Worm (Caenorhabditis elegans) whole organism, dauer: Measurements from ENCODE around the gene C07D10.5.

Experiments used
- unc-62 ChIP-seq: sonication (generic microtip); optimal IDR thresholded peaks from 2 replicates; lab custom pipeline; 2017; ENCODE audit warnings: missing biosample characterization, missing genetic modification reagents, missing genetic modification characterization

C07D10.5 gene

DNA sequence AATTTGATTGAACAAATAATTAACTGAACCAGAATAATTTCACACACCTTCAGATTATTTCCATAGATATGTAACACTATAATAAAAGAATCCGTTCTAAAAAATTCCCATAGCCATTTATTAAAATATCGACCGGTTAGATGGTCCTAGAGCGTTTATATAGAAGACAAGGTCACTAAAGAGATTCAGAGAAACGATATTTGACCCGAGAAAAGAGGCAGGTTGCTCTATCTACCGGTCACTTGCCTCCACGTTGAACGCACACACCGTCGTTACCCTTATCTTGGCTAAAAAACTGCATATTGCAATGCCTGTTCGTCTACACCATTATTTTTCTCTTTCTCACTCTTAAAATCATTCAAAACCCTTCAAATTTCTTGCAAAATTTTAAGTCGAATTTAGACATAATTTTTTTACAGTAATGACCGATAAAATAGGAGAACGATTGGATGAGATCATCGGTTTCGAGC is at the start of gene C07D10.5:
Gene C07D10.5 (plus strand): TSS at position 420 of the 470 bp plus-strand sequence.
- TF ChIP-seq unc-62 (GFP tag; lab: Kevin White, UChicago), result no peak

DNA sequence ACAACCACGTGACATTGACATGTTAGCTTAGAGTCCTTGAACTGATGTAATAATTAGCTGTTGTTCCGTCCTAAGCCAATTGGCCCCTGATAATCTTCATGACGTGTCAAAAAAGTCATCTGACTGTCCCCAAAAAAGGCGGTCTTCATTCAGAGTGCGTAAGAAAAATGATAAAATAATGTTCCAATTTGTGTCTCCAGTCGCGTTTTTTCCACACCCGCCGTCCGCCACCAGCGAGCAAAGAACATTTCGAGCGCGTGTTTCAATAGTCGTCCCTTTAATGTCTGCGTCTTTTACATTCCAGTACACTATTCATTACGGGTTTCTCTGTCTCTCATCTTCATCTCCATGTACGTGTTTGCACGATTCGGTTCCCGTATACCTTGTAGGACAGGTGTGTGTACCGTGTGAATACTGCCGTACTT is 43.9 kb upstream of the C07D10.5 start:
- TF ChIP-seq unc-62 (GFP tag; lab: Kevin White, UChicago), result no peak

DNA sequence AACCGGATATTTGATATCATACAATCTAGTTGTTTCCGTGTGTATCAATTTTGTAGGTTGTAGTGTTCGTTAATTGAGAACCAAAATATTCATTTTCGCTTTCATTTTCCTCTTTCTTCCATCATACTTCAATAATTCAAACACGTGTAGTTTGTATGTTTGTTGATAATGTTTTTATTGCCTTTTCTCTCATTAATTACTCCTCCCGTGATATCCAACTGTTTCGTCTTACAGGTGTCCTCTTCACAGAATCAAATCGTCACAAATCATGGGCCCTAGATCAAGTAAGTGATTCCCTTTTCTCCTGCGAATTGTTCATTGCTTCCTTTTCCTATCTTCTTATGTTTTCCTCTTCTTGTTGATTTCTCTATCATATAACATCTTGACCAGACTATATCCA is 42.4 kb upstream of the C07D10.5 start, which contains the start of gene nhr-21:
Gene nhr-21 (plus strand): TSS at position 235 of the 400 bp plus-strand sequence.
- no peak for TF ChIP-seq unc-62 (GFP tag; lab: Kevin White, UChicago)

DNA sequence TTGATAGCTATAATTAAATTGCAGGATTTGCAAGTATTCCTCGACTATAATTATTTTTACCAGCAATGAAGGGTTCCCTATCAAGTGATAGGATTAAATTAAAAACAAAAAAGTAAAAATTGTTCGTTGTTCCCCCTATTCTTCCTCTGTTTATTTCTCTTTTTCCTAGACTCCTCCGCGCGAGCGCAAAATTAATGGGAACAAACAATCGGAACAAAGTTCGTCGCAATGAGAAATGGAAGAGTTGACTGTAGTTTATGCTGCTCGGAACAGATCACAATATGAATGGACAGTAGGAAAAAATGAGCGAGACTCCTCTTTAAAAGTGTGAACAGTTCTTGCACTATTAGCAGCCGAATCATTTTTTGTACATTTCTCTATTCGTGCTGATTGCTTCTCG is 40.7 kb upstream of the C07D10.5 start:
- TF ChIP-seq unc-62 (GFP tag; lab: Kevin White, UChicago), result no peak

DNA sequence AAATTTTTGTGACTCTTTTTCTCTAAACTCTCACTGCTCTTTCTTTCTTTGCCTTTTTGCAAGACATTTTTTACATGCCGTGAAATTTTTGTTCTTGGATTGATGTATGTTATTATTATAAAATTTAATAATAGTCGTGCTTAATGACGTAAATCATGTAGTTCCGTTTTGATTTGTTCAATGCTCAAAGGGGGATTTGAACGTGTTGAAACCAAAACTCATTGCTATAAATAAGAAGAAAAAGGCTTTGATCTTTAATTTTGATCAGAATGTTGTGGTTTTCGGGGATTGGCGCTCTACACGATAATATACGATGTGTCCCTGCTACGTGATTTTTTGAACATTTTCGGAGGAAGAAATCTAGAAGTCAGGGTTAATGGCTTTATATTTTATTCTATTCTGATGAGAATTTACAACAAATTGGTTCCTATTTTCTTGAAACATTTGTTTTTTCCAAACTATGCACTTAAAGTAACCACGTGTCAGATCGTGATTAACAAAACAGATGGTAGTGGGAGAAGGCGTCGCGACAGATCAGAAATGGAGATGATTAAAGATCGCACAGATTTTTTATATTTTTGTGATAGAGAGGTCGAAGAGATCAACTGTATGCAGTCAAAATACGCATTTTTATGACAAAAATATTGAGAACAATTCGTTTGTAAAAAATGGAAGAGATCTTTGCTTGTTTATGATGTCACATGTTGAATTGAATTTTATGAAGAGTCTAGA is 39.6 kb upstream of the C07D10.5 start:
- TF ChIP-seq unc-62 (GFP tag; lab: Kevin White, UChicago), result no peak

DNA sequence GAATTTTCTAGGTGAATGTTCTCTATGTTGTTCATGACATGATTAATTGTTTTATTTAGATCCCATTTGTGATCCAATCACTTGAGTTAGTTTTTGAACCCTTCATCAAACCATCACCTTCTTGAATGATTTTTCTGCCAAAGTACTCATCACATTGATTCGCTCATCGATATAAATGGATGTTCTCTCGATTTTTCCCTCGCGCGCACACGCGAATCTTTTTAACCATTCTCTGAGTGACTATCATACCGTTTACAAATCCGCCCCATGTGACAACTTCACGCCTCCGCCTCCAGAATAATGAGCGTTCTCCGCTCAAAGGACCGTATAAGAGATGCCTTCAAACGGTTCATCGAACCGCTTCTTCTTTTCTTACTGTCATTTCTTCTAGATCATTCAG is 38.5 kb upstream of the C07D10.5 start:
- TF ChIP-seq unc-62 (GFP tag; lab: Kevin White, UChicago), result no peak

DNA sequence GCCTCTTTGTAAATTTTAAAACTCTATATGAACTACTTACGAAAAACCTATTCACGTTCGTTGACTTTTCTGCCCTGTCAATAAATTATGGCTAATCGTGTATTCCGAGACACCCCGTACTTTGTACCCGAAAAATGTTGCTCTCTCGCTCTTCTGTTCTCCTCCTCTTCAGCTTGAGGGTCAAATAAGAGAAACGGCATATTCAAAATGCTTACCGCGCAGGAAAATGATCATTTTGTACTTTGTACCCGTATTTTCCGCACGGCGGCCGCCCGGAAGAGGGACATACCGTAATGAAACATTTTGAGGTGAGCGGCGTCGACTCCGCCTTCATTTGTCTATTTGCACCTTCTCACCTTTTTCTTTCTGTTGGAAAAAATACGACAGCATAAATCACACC is 37.7 kb upstream of the C07D10.5 start:
- no peak for TF ChIP-seq unc-62 (GFP tag; lab: Kevin White, UChicago)

DNA sequence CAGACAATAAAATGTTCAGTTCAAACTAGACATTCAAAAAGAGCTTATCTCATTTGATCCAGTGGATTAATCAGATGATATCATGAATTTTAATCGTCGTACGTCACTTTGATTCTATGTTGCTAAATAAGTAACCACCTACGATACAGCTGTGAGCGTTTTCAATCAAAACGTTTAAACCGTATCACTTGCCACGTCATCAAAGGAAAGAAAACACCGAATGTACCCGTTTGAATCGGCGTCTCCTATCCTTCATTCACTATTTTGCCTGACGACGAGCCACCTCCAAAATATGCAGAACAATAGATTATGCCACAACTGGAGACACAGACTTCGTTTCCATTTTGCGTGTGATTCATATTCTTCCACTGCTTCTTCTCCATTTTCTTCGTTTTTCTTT is 35.5 kb upstream of the C07D10.5 start:
- no peak for TF ChIP-seq unc-62 (GFP tag; lab: Kevin White, UChicago)

DNA sequence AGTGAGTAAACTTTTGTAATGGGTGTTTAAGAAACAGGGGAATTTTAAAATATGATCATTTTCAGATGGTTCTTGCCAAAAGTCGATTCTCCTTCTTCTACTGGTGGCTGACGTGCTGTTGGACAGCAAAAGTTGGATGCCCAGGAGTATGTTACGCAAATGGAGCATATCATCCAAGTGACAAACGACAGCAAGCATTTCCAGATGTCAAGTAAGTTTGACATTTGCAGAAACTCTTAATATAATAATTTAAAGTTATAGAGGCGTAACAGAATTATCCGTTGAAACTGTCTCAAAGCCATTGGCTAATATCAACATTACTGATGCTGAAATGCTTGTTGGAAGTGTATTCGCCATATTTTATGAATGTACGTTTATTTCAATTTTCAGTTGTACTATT is 33.3 kb upstream of the C07D10.5 start:
- TF ChIP-seq unc-62 (GFP tag; lab: Kevin White, UChicago), result no peak

DNA sequence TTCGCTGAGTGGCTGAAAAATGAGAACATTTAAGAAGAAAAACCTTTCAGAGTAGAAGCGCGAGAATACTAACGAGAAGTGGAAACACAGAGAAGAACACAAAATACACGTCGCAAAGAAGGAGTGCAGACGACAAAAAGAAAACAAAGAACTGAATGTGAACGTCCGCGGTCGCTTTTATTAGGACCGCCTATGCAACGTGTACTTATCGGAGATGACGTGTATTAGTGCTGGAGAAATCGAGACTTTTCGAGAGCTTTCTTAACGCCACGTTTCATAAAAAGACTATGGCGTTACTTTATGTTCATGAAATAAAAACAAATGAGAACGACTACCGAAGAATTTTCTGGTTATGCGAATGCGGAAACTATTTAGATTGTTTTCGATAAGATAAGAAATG is 28.9 kb upstream of the C07D10.5 start, which contains the start of gene hsp-4:
Gene hsp-4 (minus strand): TSS at position 139 of the 400 bp plus-strand sequence.
- no peak for TF ChIP-seq unc-62 (GFP tag; lab: Kevin White, UChicago)

DNA sequence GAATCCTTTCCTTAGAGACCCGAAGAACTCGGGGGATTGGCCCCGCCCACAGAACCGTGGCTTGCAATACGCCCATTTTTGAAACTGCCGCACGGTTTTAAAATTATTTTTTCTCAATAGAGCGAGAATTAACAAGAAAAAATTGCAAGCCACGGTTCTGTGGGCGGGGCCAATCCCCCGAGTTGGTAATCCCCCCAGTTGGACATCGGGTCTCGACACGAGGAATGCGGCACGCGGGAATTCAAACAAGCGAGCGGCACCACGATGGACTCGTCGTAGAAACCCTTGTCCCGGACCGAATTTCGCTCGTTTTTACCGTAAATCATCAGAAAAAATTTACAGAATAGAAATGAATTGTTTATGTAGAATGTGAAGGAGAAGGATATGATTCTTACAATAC is 28.3 kb upstream of the C07D10.5 start:
- no peak for TF ChIP-seq unc-62 (GFP tag; lab: Kevin White, UChicago)

DNA sequence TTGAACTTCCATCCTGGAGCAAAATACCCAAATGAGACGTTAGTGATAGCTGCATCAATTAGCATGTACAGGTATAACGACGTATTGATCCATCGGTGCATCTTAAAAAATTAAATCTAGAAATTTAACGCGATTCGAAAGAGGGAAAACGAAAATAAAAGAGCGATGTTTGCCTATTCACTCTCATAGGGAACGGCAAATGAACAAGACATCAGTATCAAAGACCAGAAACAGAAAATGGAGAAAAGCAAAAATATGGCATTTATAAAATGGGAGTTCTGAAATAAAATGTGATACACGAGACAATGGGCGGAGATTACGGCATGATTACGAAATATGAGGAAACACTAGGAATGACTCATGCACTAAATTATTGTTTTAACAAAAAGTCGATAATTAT is 25.0 kb upstream of the C07D10.5 start, which contains the start of gene haf-2:
Gene haf-2 (minus strand): TSS at position 101 of the 400 bp plus-strand sequence.
- no peak for TF ChIP-seq unc-62 (GFP tag; lab: Kevin White, UChicago)

DNA sequence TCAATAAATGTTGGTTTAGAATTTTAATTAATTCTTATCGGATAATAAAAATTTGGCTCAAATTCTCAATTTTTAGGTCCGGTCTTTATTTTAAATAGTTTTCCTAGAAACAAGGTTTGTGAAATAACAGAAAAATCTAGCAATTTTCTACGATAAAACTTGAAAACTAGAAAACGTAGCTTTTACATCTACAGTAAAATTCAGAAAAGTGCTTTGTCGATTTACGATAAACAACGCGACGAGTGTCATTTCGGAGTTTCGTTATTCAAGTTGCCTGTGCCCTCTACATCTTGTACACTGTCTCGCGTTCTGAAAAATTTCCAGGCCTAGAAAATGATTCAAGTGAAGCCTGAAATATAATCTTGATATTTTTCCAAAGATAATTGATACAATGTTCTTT is 24.6 kb upstream of the C07D10.5 start:
- no peak for TF ChIP-seq unc-62 (GFP tag; lab: Kevin White, UChicago)

DNA sequence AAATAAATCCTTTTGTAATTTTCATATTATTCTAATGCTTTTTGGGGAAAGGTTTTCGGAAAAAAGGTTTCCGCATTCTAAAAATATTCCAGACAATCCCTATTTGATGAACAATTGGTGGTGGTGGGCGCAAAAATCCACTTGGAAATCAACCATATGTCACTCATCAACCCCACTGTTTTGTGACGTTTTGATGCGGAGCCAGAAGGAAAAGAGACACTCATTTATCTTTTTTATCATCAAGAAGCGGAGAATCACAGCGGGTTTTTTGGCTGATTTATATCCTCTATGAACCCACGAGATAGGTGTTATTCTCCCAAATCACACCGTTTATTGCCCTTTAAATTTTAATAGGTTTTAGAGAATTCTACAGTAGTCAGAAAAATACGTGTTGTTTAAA is 24.2 kb upstream of the C07D10.5 start:
- no peak for TF ChIP-seq unc-62 (GFP tag; lab: Kevin White, UChicago)

DNA sequence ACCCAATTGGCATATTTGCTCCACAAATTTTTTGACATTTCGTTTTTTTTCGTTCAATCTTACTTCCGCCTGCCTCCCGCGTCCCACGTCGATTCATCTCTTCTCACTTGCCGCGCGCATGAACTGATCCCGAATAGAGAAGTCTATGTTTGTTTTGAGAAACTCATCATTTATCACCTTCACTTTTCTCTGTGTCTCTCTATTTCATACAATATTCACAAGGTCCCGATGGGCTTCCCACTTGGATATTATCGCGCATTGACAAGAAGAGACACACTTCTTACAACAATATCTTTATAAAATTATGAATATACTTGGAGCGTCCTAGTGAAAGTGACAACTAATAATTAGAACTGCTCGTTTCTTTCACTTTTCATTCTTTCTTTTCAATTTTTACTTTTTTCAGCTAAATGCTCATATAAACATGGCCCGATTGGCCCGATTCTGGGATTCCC is 22.8 kb upstream of the C07D10.5 start, which contains the start of gene insc-1:
Gene insc-1 (plus strand): TSS at position 405 of the 455 bp plus-strand sequence.
- TF ChIP-seq unc-62 (GFP tag; lab: Kevin White, UChicago), result no peak

DNA sequence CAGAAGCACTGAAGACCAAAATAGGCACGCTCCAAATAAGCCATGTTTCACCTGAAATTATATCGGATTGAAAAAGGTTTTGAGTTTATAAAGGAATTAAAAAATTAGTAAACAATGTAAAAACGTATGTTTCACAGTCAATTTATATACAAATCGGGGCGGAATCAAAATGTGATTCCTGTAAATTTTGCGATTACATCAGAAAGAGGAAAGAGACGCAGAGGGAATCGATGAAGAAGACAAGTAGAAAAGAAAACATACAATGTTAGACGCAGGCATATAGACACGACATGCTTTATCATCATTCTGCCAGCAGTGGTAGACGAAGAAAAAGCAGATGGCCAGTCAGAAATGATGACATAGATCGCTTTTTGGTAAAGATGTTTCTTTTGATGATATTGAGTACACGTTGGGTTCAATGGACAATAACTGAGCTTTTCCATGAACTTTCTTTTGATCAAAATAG is 17.3 kb upstream of the C07D10.5 start, which contains the start of gene msra-1:
Gene msra-1 (minus strand): TSS at position 51 of the 466 bp plus-strand sequence.
- TF ChIP-seq unc-62 (GFP tag; lab: Kevin White, UChicago), result no peak

DNA sequence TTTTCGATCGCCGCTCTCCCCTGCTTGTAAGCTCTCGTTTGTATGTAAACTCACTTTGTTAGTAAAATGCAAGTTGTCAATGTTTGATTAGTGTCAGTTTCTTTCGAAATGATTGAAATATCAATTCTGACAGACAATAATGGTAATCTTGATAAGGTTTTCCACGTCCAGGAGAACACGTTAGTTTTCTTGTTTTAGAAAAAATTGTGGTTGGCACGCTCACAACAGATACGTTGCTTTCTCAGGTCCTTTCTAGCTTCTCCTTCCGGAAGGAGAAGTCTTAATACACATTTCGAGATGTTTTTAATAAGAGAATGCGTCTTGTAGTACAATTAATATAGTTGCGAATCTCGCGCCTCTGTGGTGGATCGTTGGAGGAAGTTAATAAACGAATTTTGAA is 12.6 kb upstream of the C07D10.5 start, which contains the start of gene F43E2.6:
Gene F43E2.6 (minus strand): TSS at position 101 of the 400 bp plus-strand sequence.
- TF ChIP-seq unc-62 (GFP tag; lab: Kevin White, UChicago), result no peak
